Fruit fly (Drosophila melanogaster) whole organism, prepupa: ENCODE data around the gene CG15012.

Source experiments
- CG10631 ChIP-seq: fragments of 200-800 bp; sonication (Bioruptor generic); optimal IDR thresholded peaks from 2 replicates; lab custom pipeline; 2016; ENCODE audit warnings: missing biosample characterization, missing genetic modification characterization
- CG10669 ChIP-seq: fragments of 200-800 bp; sonication (Bioruptor generic); optimal IDR thresholded peaks from 3 replicates; lab custom pipeline; 2018; ENCODE audit warnings: missing biosample characterization, mild to moderate bottlenecking, missing genetic modification characterization, moderate library complexity
- CG11762 ChIP-seq: fragments of 200-800 bp; sonication (Bioruptor generic); optimal IDR thresholded peaks from 3 replicates; lab custom pipeline; 2016; ENCODE audit warnings: missing biosample characterization, missing genetic modification characterization; ENCODE audit not compliant: insufficient read depth
- CG1621 ChIP-seq: fragments of 200-800 bp; sonication (Bioruptor generic); optimal IDR thresholded peaks from 3 replicates; lab custom pipeline; 2018; ENCODE audit warnings: missing biosample characterization, mild to moderate bottlenecking, missing genetic modification characterization
- CG16779 ChIP-seq: fragments of 200-800 bp; sonication (Bioruptor generic); optimal IDR thresholded peaks from 3 replicates; lab custom pipeline; 2017; ENCODE audit warnings: missing biosample characterization, mild to moderate bottlenecking, missing genetic modification characterization
- CG31627 ChIP-seq: fragments of 200-800 bp; sonication (Bioruptor generic); optimal IDR thresholded peaks from 3 replicates; lab custom pipeline; 2016; ENCODE audit warnings: missing biosample characterization, missing genetic modification characterization
- CG32006 ChIP-seq: fragments of 200-800 bp; sonication (Bioruptor generic); optimal IDR thresholded peaks from 3 replicates; lab custom pipeline; 2017; ENCODE audit warnings: missing biosample characterization, mild to moderate bottlenecking, missing genetic modification characterization
- CG34406 ChIP-seq: fragments of 200-800 bp; sonication (Bioruptor generic); optimal IDR thresholded peaks from 3 replicates; lab custom pipeline; 2016; ENCODE audit warnings: missing biosample characterization, missing genetic modification characterization
- CG6163 ChIP-seq: fragments of 200-800 bp; sonication (Bioruptor generic); IDR thresholded peaks from 3 replicates; pipeline ENCODE4 v1.3.6; 2022; ENCODE audit warnings: missing biosample characterization, missing genetic modification characterization
- CG6792 ChIP-seq: fragments of 200-800 bp; sonication (Bioruptor generic); optimal IDR thresholded peaks from 3 replicates; lab custom pipeline; 2016; ENCODE audit warnings: missing biosample characterization, missing genetic modification characterization
- CG6808 ChIP-seq: fragments of 200-800 bp; sonication (Bioruptor generic); optimal IDR thresholded peaks from 3 replicates; lab custom pipeline; 2017; ENCODE audit warnings: missing biosample characterization, missing genetic modification characterization, mild to moderate bottlenecking, moderate library complexity, missing genetic modification reagents
- CG6854 ChIP-seq: fragments of 200-800 bp; sonication (Bioruptor generic); optimal IDR thresholded peaks from 2 replicates; lab custom pipeline; 2017; ENCODE audit warnings: missing biosample characterization, mild to moderate bottlenecking, missing genetic modification characterization
- CG8119 ChIP-seq: fragments of 200-800 bp; sonication (Bioruptor generic); IDR thresholded peaks from 3 replicates; pipeline ENCODE4 v1.3.6; 2022; ENCODE audit warnings: missing biosample characterization, missing genetic modification characterization
- CG8319 ChIP-seq: fragments of 200-800 bp; sonication (Bioruptor generic); optimal IDR thresholded peaks from 3 replicates; lab custom pipeline; 2016; ENCODE audit warnings: missing biosample characterization, missing genetic modification characterization
- Eip78C ChIP-seq: fragments of 200-800 bp; sonication (Bioruptor generic); peaks from one replicate; lab custom pipeline; 2016; ENCODE audit warnings: missing biosample characterization, missing genetic modification characterization
- Ets96B ChIP-seq: fragments of 200-800 bp; optimal IDR thresholded peaks from 2 replicates; lab custom pipeline; 2019; ENCODE audit warnings: missing biosample characterization, mild to moderate bottlenecking, missing genetic modification characterization, moderate library complexity
- Gug ChIP-seq: fragments of 200-800 bp; sonication (Bioruptor generic); IDR thresholded peaks from 2 replicates; pipeline ENCODE4 v1.3.6; 2022; ENCODE audit warnings: missing biosample characterization, missing genetic modification characterization
- Hr39 ChIP-seq: fragments of 200-800 bp; sonication (Bioruptor generic); optimal IDR thresholded peaks from 2 replicates; lab custom pipeline; 2016; ENCODE audit warnings: missing biosample characterization, missing genetic modification characterization
- OdsH ChIP-seq: fragments of 200-800 bp; sonication (Bioruptor generic); optimal IDR thresholded peaks from 3 replicates; lab custom pipeline; 2016; ENCODE audit warnings: missing biosample characterization, missing genetic modification characterization
- Sox14 ChIP-seq: fragments of 200-800 bp; sonication (Bioruptor generic); optimal IDR thresholded peaks from 3 replicates; lab custom pipeline; 2016; ENCODE audit warnings: missing biosample characterization, missing genetic modification characterization
- Sox15 ChIP-seq: fragments of 200-800 bp; sonication (Bioruptor generic); optimal IDR thresholded peaks from 3 replicates; lab custom pipeline; 2016; ENCODE audit warnings: missing biosample characterization, missing genetic modification characterization
- acj6 ChIP-seq: fragments of 200-800 bp; sonication (Bioruptor generic); optimal IDR thresholded peaks from 3 replicates; lab custom pipeline; 2016; ENCODE audit warnings: missing biosample characterization, missing genetic modification characterization
- cyc ChIP-seq: fragments of 200-800 bp; sonication (Bioruptor generic); optimal IDR thresholded peaks from 3 replicates; lab custom pipeline; 2016; ENCODE audit warnings: missing biosample characterization, missing genetic modification characterization
- dac ChIP-seq: fragments of 200-800 bp; sonication (Bioruptor generic); optimal IDR thresholded peaks from 2 replicates; lab custom pipeline; 2017; ENCODE audit warnings: missing biosample characterization, mild to moderate bottlenecking, missing genetic modification characterization
- dsx ChIP-seq: fragments of 200-800 bp; optimal IDR thresholded peaks from 3 replicates; lab custom pipeline; 2019; ENCODE audit warnings: missing biosample characterization, mild to moderate bottlenecking, missing genetic modification characterization, moderate library complexity; ENCODE audit not compliant: poor library complexity, severe bottlenecking
- eg ChIP-seq: fragments of 200-800 bp; sonication (Bioruptor generic); IDR thresholded peaks from 3 replicates; pipeline ENCODE4 v1.3.6; 2022; ENCODE audit warnings: missing biosample characterization, missing genetic modification characterization
- esn ChIP-seq: fragments of 200-800 bp; sonication (Bioruptor generic); optimal IDR thresholded peaks from 2 replicates; lab custom pipeline; 2016; ENCODE audit warnings: missing biosample characterization, mild to moderate bottlenecking, missing genetic modification characterization, moderate library complexity
- pdm3 ChIP-seq: fragments of 200-800 bp; sonication (Bioruptor generic); optimal IDR thresholded peaks from 3 replicates; lab custom pipeline; 2016; ENCODE audit warnings: missing biosample characterization, missing genetic modification characterization
- ss ChIP-seq, 2 experiments: fragments of 200-800 bp; sonication (Bioruptor generic); optimal IDR thresholded peaks; 2 replicates in 1 of 2; 3 replicates in 1 of 2; lab custom pipeline; 2017 to 2018; ENCODE audit warnings: mild to moderate bottlenecking in 2 of 2, missing biosample characterization in 2 of 2, missing genetic modification characterization in 2 of 2, moderate library complexity in 1 of 2
- svp ChIP-seq: fragments of 200-800 bp; sonication (Bioruptor generic); peaks from one replicate; lab custom pipeline; 2016; ENCODE audit warnings: missing biosample characterization, missing genetic modification characterization

The CG15012 gene

dm6 chr3L:4286784-4287183 is 5.3 kb downstream of the CG15012 start, which contains the start of gene TfIIEbeta (continued):
- no peak for TF ChIP-seq OdsH (GFP tag; lab: Kevin White, UChicago)
- TF ChIP-seq acj6 (GFP tag; lab: Kevin White, UChicago), result no peak
- TF ChIP-seq Ets96B, result no peak
- no peak for TF ChIP-seq CG16779
- TF ChIP-seq CG34406 (GFP tag; lab: Kevin White, UChicago), result no peak
- TF ChIP-seq CG6163 (GFP tag; lab: Robert Waterston, UW), result 0 out of 3 replicates have a peak, but pooled peaks have one; percentile 33
- no peak for TF ChIP-seq Gug (GFP tag; lab: Robert Waterston, UW)
- TF ChIP-seq, all 60 proteins: peak for 13

- TF ChIP-seq CG1621 (tag; lab: Kevin White, UChicago) (peak; percentile 53), CG6854 (GFP tag; lab: Kevin White, UChicago) (no peak), ss (GFP tag; optimal IDR thresholded peaks at IDR 0.05; lab: Kevin White, UChicago) (no peak), CG10669 (GFP tag; lab: Kevin White, UChicago) (no peak), dac (GFP tag; lab: Kevin White, UChicago) (no peak), CG6808 (GFP tag; lab: Kevin White, UChicago) (no peak), eg (no peak), CG31627 (no peak), pdm3 (no peak), esn (GFP tag; lab: Kevin White, UChicago) (peak; percentile 12), Sox15 (GFP tag; lab: Kevin White, UChicago) (no peak), Sox14 (GFP tag; lab: Kevin White, UChicago) (peak; percentile 6), CG8319 (GFP tag; lab: Kevin White, UChicago) (no peak), dsx (GFP tag; lab: Kevin White, UChicago) (no peak), Hr39 (GFP tag; lab: Kevin White, UChicago) (no peak)
- TF ChIP-seq, all 60 proteins: peak for 3
Observed at dm6 chr3L:4283428-4284089, 8.5 kb downstream of the CG15012 start, which contains the start of the genes srw and CG1316. TSS of gene srw (minus strand) at chr3L:4283478. TSS of gene CG1316 (plus strand) at chr3L:4283851.

dm6 chr3L:4282627-4283026 is 9.4 kb downstream of the CG15012 start, which contains the start of gene CG11583:
TSS of gene CG11583 (minus strand) at chr3L:4282817.
- TF ChIP-seq Ets96B, result no peak
- TF ChIP-seq pdm3, result no peak
- TF ChIP-seq CG10631 (GFP tag; lab: Kevin White, UChicago), result no peak
- TF ChIP-seq CG1621 (tag; lab: Kevin White, UChicago), result peak; percentile 82
- TF ChIP-seq cyc (GFP tag; lab: Kevin White, UChicago), result no peak
- TF ChIP-seq esn (GFP tag; lab: Kevin White, UChicago), result peak; percentile 49
- no peak for TF ChIP-seq Sox14 (GFP tag; lab: Kevin White, UChicago)
- TF ChIP-seq CG32006 (GFP tag; lab: Kevin White, UChicago), result no peak
- no peak for TF ChIP-seq CG34406 (GFP tag; lab: Kevin White, UChicago)
- no peak for TF ChIP-seq CG10669 (GFP tag; lab: Kevin White, UChicago)
- TF ChIP-seq svp (GFP tag; lab: Kevin White, UChicago), result no peak

dm6 chr3L:4277796-4278195 is 14.2 kb downstream of the CG15012 start, which contains the start of gene Ctl1:
TSS of gene Ctl1 (plus strand) at chr3L:4277962.
- TF ChIP-seq CG6792 (GFP tag; lab: Kevin White, UChicago), result no peak
- TF ChIP-seq CG11762, result no peak
- TF ChIP-seq CG6808 (GFP tag; lab: Kevin White, UChicago), result no peak
- no peak for TF ChIP-seq CG32006 (GFP tag; lab: Kevin White, UChicago)
- TF ChIP-seq CG16779, result no peak
- TF ChIP-seq CG6163 (GFP tag; lab: Robert Waterston, UW), result no peak
- no peak for TF ChIP-seq CG8119
- no peak for TF ChIP-seq CG31627
- TF ChIP-seq Eip78C (GFP tag; lab: Kevin White, UChicago), result no peak
- no peak for TF ChIP-seq dsx (GFP tag; lab: Kevin White, UChicago)
- TF ChIP-seq Hr39 (GFP tag; lab: Kevin White, UChicago), result no peak
